Fruit fly (Drosophila melanogaster) whole organism, embryonic: ENCODE measurements around the gene tex.

Experiments
- Atf3 ChIP-seq: fragments of 200-800 bp; sonication (Bioruptor generic); optimal IDR thresholded peaks from 3 replicates; lab custom pipeline; 2016; ENCODE audit warnings: missing biosample characterization, missing genetic modification characterization
- Awh ChIP-seq: fragments of 200-800 bp; sonication (Bioruptor generic); IDR thresholded peaks from 2 replicates; pipeline ENCODE4, ENCODE4 v1.3.6; 2022; ENCODE audit warnings: missing biosample characterization, missing genetic modification characterization
- CG12219 ChIP-seq: fragments of 200-800 bp; sonication (Bioruptor generic); optimal IDR thresholded peaks from 3 replicates; lab custom pipeline; 2018; ENCODE audit warnings: missing biosample characterization, mild to moderate bottlenecking, missing genetic modification characterization
- CG12659 ChIP-seq: fragments of 200-800 bp; sonication (Bioruptor generic); optimal IDR thresholded peaks from 3 replicates; lab custom pipeline; 2017; ENCODE audit warnings: mild to moderate bottlenecking, missing biosample characterization, missing genetic modification reagents, missing genetic modification characterization
- CG13894 ChIP-seq: fragments of 200-800 bp; sonication (Bioruptor generic); optimal IDR thresholded peaks from 3 replicates; lab custom pipeline; 2018; ENCODE audit warnings: missing biosample characterization, mild to moderate bottlenecking, missing genetic modification characterization, moderate library complexity
- CG14667 ChIP-seq: fragments of 200-800 bp; sonication (Bioruptor generic); IDR thresholded peaks from 2 replicates; pipeline ENCODE4 v1.3.6; 2022; ENCODE audit warnings: missing biosample characterization, missing genetic modification characterization
- CG15479 ChIP-seq: fragments of 200-800 bp; sonication (Bioruptor generic); optimal IDR thresholded peaks from 3 replicates; lab custom pipeline; 2019; ENCODE audit warnings: missing biosample characterization, mild to moderate bottlenecking, missing genetic modification characterization, moderate library complexity
- CG2678 ChIP-seq: fragments of 200-800 bp; sonication (Bioruptor generic); optimal IDR thresholded peaks from 3 replicates; lab custom pipeline; 2019; ENCODE audit warnings: missing biosample characterization, mild to moderate bottlenecking, missing genetic modification characterization, moderate library complexity
- CG30403 ChIP-seq: fragments of 200-800 bp; sonication (Bioruptor generic); optimal IDR thresholded peaks from 3 replicates; lab custom pipeline; 2016; ENCODE audit warnings: missing biosample characterization, missing genetic modification characterization
- CG6254 ChIP-seq: fragments of 200-800 bp; sonication (Bioruptor generic); optimal IDR thresholded peaks from 3 replicates; lab custom pipeline; 2017; ENCODE audit warnings: mild to moderate bottlenecking, missing biosample characterization, missing genetic modification reagents, missing genetic modification characterization
- CG6272 ChIP-seq: fragments of 200-800 bp; sonication (Bioruptor generic); IDR thresholded peaks from 2 replicates; pipeline ENCODE4 v1.3.6; 2022; ENCODE audit warnings: missing biosample characterization, missing genetic modification characterization
- CG6791 ChIP-seq: fragments of 200-800 bp; sonication (Bioruptor generic); IDR thresholded peaks from 3 replicates; pipeline ENCODE4 v1.3.6; 2022; ENCODE audit warnings: missing biosample characterization, missing genetic modification characterization; ENCODE audit not compliant: partially characterized antibody
- CG7839 ChIP-seq: fragments of 200-800 bp; sonication (Bioruptor generic); optimal IDR thresholded peaks from 3 replicates; lab custom pipeline; 2018; ENCODE audit warnings: missing biosample characterization, mild to moderate bottlenecking, missing genetic modification characterization, moderate library complexity
- D ChIP-seq, 2 experiments: fragments of 200-800 bp in 1 of 2; fragments of >200 bp in 1 of 2; sonication (Bioruptor generic) in 1 of 2; optimal IDR thresholded peaks; 2 replicates in 1 of 2; 3 replicates in 1 of 2; lab custom pipeline; 2017; ENCODE audit warnings: mild to moderate bottlenecking in 1 of 2, missing biosample characterization in 1 of 2, missing genetic modification characterization in 1 of 2, missing genetic modification reagents in 1 of 2
- Dip2 ChIP-seq: fragments of 200-800 bp; sonication (Bioruptor generic); IDR thresholded peaks from 2 replicates; pipeline ENCODE4 v1.3.6; 2022; ENCODE audit warnings: missing biosample characterization, missing genetic modification characterization
- Doc2 ChIP-seq: fragments of 200-800 bp; sonication (Bioruptor generic); IDR thresholded peaks from 2 replicates; pipeline ENCODE4 v1.3.6; 2022; ENCODE audit warnings: missing biosample characterization, missing genetic modification characterization
- Ets65A ChIP-seq: fragments of 200-800 bp; sonication (Bioruptor generic); peaks from one replicate; lab custom pipeline; 2016; ENCODE audit warnings: missing biosample characterization, missing genetic modification characterization
- Fer2 ChIP-seq: fragments of 200-800 bp; sonication (Bioruptor generic); optimal IDR thresholded peaks from 2 replicates; lab custom pipeline; 2018; ENCODE audit warnings: missing biosample characterization, mild to moderate bottlenecking, missing genetic modification characterization, moderate library complexity
- H15 ChIP-seq: fragments of 200-800 bp; sonication (Bioruptor generic); IDR thresholded peaks from 3 replicates; pipeline ENCODE4 v1.3.6; 2022; ENCODE audit warnings: missing biosample characterization, missing genetic modification characterization
- HLHmδ ChIP-seq: fragments of 200-800 bp; sonication (Bioruptor generic); optimal IDR thresholded peaks from 2 replicates; lab custom pipeline; 2018; ENCODE audit warnings: missing biosample characterization, mild to moderate bottlenecking, missing genetic modification characterization, moderate library complexity
- HmgZ ChIP-seq: fragments of 200-800 bp; sonication (Bioruptor generic); optimal IDR thresholded peaks from 2 replicates; lab custom pipeline; 2018; ENCODE audit warnings: missing biosample characterization, mild to moderate bottlenecking, missing genetic modification characterization
- Neu2 ChIP-seq: fragments of 200-800 bp; sonication (Bioruptor generic); optimal IDR thresholded peaks from 3 replicates; lab custom pipeline; 2016; ENCODE audit warnings: missing biosample characterization, missing genetic modification characterization, borderline replicate concordance
- Ptx1 ChIP-seq: fragments of 200-800 bp; sonication (Bioruptor generic); IDR thresholded peaks from 2 replicates; pipeline ENCODE4 v1.3.6; 2022; ENCODE audit warnings: missing biosample characterization, missing genetic modification characterization
- ap ChIP-seq: fragments of 200-800 bp; sonication (Bioruptor generic); IDR thresholded peaks from 2 replicates; pipeline ENCODE4 v1.3.6; 2022; ENCODE audit warnings: missing biosample characterization, missing genetic modification characterization
- bsh ChIP-seq, 2 experiments: fragments of 200-800 bp; sonication (Bioruptor generic); optimal IDR thresholded peaks; 2 replicates each; lab custom pipeline; 2017 to 2018; ENCODE audit warnings: mild to moderate bottlenecking in 2 of 2, missing biosample characterization in 2 of 2, missing genetic modification characterization in 2 of 2, moderate library complexity in 1 of 2
- grau ChIP-seq: fragments of 200-800 bp; optimal IDR thresholded peaks from 3 replicates; lab custom pipeline; 2019; ENCODE audit warnings: missing biosample characterization, mild to moderate bottlenecking, missing genetic modification characterization, moderate library complexity
- h ChIP-seq: fragments of >200 bp; optimal IDR thresholded peaks from 2 replicates; lab custom pipeline; 2017
- ham ChIP-seq: fragments of 200-800 bp; sonication (Bioruptor generic); IDR thresholded peaks from 2 replicates; pipeline ENCODE4 v1.3.6; 2022; ENCODE audit warnings: missing biosample characterization, missing genetic modification characterization
- insv ChIP-seq, 2 experiments: fragments of 200-800 bp; sonication (Bioruptor generic); optimal IDR thresholded peaks; 3 replicates each; lab custom pipeline; 2016 to 2018; ENCODE audit warnings: missing biosample characterization in 2 of 2, missing genetic modification characterization in 2 of 2
- knrl ChIP-seq: fragments of 200-800 bp; sonication (Bioruptor generic); IDR thresholded peaks from 3 replicates; pipeline ENCODE4 v1.3.6; 2022; ENCODE audit warnings: missing biosample characterization, missing genetic modification characterization; ENCODE audit not compliant: partially characterized antibody
- phol ChIP-seq: fragments of 200-800 bp; sonication (Bioruptor generic); optimal IDR thresholded peaks from 3 replicates; lab custom pipeline; 2018; ENCODE audit warnings: missing biosample characterization, mild to moderate bottlenecking, missing genetic modification characterization, moderate library complexity
- prd ChIP-seq, 3 experiments: fragments of >200 bp in 2 of 3; fragments of 200-800 bp in 1 of 3; sonication (Bioruptor generic) in 1 of 3; optimal IDR thresholded peaks in 2 of 3; IDR thresholded peaks in 1 of 3; 2 replicates in 2 of 3; 3 replicates in 1 of 3; pipeline versions ENCODE4 v1.3.6 to Lab custom; 2017 to 2022; ENCODE audit warnings: missing biosample characterization in 1 of 3, missing genetic modification characterization in 1 of 3
- pzg ChIP-seq: fragments of 200-800 bp; sonication (Bioruptor generic); optimal IDR thresholded peaks from 3 replicates; lab custom pipeline; 2018; ENCODE audit warnings: missing biosample characterization, mild to moderate bottlenecking, missing genetic modification characterization, moderate library complexity
- ranshi ChIP-seq: fragments of 200-800 bp; sonication (Bioruptor generic); IDR thresholded peaks from 2 replicates; pipeline ENCODE4 v1.3.6; 2022; ENCODE audit warnings: missing biosample characterization, missing genetic modification characterization
- salm ChIP-seq: fragments of 200-800 bp; sonication (Bioruptor generic); optimal IDR thresholded peaks from 2 replicates; lab custom pipeline; 2018; ENCODE audit warnings: missing biosample characterization, mild to moderate bottlenecking, missing genetic modification characterization
- sc ChIP-seq, 3 experiments: fragments of >200 bp in 2 of 3; fragments of 200-800 bp in 1 of 3; sonication (Bioruptor generic) in 1 of 3; optimal IDR thresholded peaks; 2 replicates in 2 of 3; 3 replicates in 1 of 3; lab custom pipeline; 2017; ENCODE audit warnings: mild to moderate bottlenecking in 1 of 3, missing biosample characterization in 1 of 3, missing genetic modification characterization in 1 of 3, missing genetic modification reagents in 1 of 3
- sim ChIP-seq: fragments of 200-800 bp; sonication (Bioruptor generic); IDR thresholded peaks from 2 replicates; pipeline ENCODE4 v1.3.6; 2022; ENCODE audit warnings: missing biosample characterization, missing genetic modification characterization
- sug ChIP-seq: fragments of 200-800 bp; optimal IDR thresholded peaks from 2 replicates; lab custom pipeline; 2019; ENCODE audit warnings: missing biosample characterization, mild to moderate bottlenecking, missing genetic modification characterization, moderate library complexity
- tll ChIP-seq, 2 experiments: fragments of 200-800 bp in 1 of 2; fragments of >200 bp in 1 of 2; sonication (Bioruptor generic) in 1 of 2; optimal IDR thresholded peaks; 2 replicates each; lab custom pipeline; 2017 to 2019; ENCODE audit warnings: missing biosample characterization in 2 of 2, missing genetic modification characterization in 2 of 2, mild to moderate bottlenecking in 1 of 2, moderate library complexity in 1 of 2
- twi ChIP-seq: fragments of 200-800 bp; optimal IDR thresholded peaks from 2 replicates; lab custom pipeline; 2019; ENCODE audit warnings: missing biosample characterization, mild to moderate bottlenecking, missing genetic modification characterization, moderate library complexity
- zen ChIP-seq: fragments of 200-800 bp; sonication (Bioruptor generic); optimal IDR thresholded peaks from 3 replicates; lab custom pipeline; 2018; ENCODE audit warnings: missing biosample characterization, mild to moderate bottlenecking, missing genetic modification characterization, moderate library complexity

tex gene

dm6 chr3R:8277494-8278293 is 30.8 kb downstream of the tex start, which contains the start of gene ato (continued):
- TF ChIP-seq HLHmδ, result peak; percentile 95
- no peak for TF ChIP-seq H15 (GFP tag; lab: Robert Waterston, UW)
- TF ChIP-seq Neu2 (GFP tag; lab: Kevin White, UChicago), result peak; percentile 41

- TF ChIP-seq zen (tag; lab: Kevin White, UChicago) (peak; percentile 89), salm (tag; lab: Kevin White, UChicago) (no peak), CG15479 (GFP tag; lab: Kevin White, UChicago) (peak; percentile 32), tll (GFP tag; optimal IDR thresholded peaks at IDR 0.05; lab: Kevin White, UChicago) (peak in 1 of 2 experiments; percentile 10), twi (tag; lab: Kevin White, UChicago) (peak; percentile 77), D (optimal IDR thresholded peaks at IDR 0.05; lab: Kevin White, UChicago) (peak; percentile 76), D (GFP tag; optimal IDR thresholded peaks at IDR 0.05; lab: Kevin White, UChicago) (no peak), CG2678 (tag; lab: Kevin White, UChicago) (no peak), prd (optimal IDR thresholded peaks at IDR 0.05; lab: Kevin White, UChicago) (no peak), prd (GFP tag; IDR thresholded peaks at IDR 0.05; lab: Robert Waterston, UW) (peak; percentile 72; the same call in 2 of the 3 replicates)
These were observed 33.4 kb downstream of the tex start for dm6 chr3R:8275031-8275430.

dm6 chr3R:8272573-8273165 is 35.8 kb downstream of the tex start:
- TF ChIP-seq phol (no peak), bsh (GFP tag; optimal IDR thresholded peaks at IDR 0.05; lab: Kevin White, UChicago) (no peak), CG12219 (GFP tag; lab: Kevin White, UChicago) (no peak), Doc2 (GFP tag; lab: Robert Waterston, UW) (no peak), CG12659 (GFP tag; lab: Kevin White, UChicago) (no peak), Dip2 (GFP tag; lab: Robert Waterston, UW) (no peak), CG6254 (GFP tag; lab: Kevin White, UChicago) (no peak), Ets65A (GFP tag; lab: Kevin White, UChicago) (peak; percentile 27)

dm6 chr3R:8269740-8270139 is 38.7 kb downstream of the tex start, which contains the start of gene CG9630:
Gene CG9630 (minus strand): TSS chr3R:8269896.
- TF ChIP-seq pzg (GFP tag; lab: Kevin White, UChicago), result peak; percentile 97
- no peak for TF ChIP-seq CG7839
- TF ChIP-seq HmgZ (tag; lab: Kevin White, UChicago), result peak; percentile 73
- no peak for TF ChIP-seq CG30403
- peak in 1 of 2 experiments; percentile 2 for TF ChIP-seq insv (GFP tag; optimal IDR thresholded peaks at IDR 0.05; lab: Kevin White, UChicago)
- TF ChIP-seq CG6272 (GFP tag; lab: Robert Waterston, UW), result no peak
- no peak for TF ChIP-seq Awh (GFP tag; lab: Robert Waterston, UW)
- no peak for TF ChIP-seq sc (optimal IDR thresholded peaks at IDR 0.05; lab: Kevin White, UChicago)
- no peak for TF ChIP-seq sc (GFP tag; optimal IDR thresholded peaks at IDR 0.05; lab: Kevin White, UChicago)
- TF ChIP-seq CG6791, result peak; percentile 68; the same call in 2 of the 3 replicates
- no peak for TF ChIP-seq ham (GFP tag; lab: Robert Waterston, UW)
- TF ChIP-seq CG14667, result no peak
- no peak for TF ChIP-seq Fer2 (tag; lab: Kevin White, UChicago)
- no peak for TF ChIP-seq Doc2 (GFP tag; lab: Robert Waterston, UW)
- 0 out of 3 replicates have a peak, but pooled peaks have one; percentile 44 for TF ChIP-seq knrl (GFP tag; lab: Robert Waterston, UW)
- TF ChIP-seq grau (tag; lab: Kevin White, UChicago), result no peak
- TF ChIP-seq ranshi (GFP tag; lab: Robert Waterston, UW), result no peak
- no peak for TF ChIP-seq ap (GFP tag; lab: Robert Waterston, UW)
- TF ChIP-seq Atf3, result no peak
- TF ChIP-seq sim (GFP tag; lab: Robert Waterston, UW), result no peak
- TF ChIP-seq h, result no peak
- TF ChIP-seq Ptx1, result no peak
- TF ChIP-seq sug (tag; lab: Kevin White, UChicago), result no peak
- TF ChIP-seq CG13894 (tag; lab: Kevin White, UChicago), result no peak
